Worm (Caenorhabditis elegans) whole organism, L4 larva: ENCODE measurements around the gene R11E3.19.

Experiments used
- D1046.2 ChIP-seq: fragments of 200-800 bp; sonication (Bioruptor generic); IDR thresholded peaks from 2 replicates; pipeline ENCODE4 v1.3.6; 2022; ENCODE audit warnings: missing genetic modification characterization, missing compliant biosample characterization
- F37D6.2 ChIP-seq: sonication (generic microtip); optimal IDR thresholded peaks from 2 replicates; lab custom pipeline; 2016; ENCODE audit warnings: mild to moderate bottlenecking, missing genetic modification characterization, missing compliant biosample characterization
- R02D3.7 ChIP-seq: fragments of 150-350 bp; sonication (generic microtip); optimal IDR thresholded peaks from 3 replicates; lab custom pipeline; 2014; ENCODE audit warnings: missing biosample characterization, missing genetic modification characterization
- Y105C5A.15 ChIP-seq: fragments of 200-800 bp; sonication (Bioruptor generic); IDR thresholded peaks from 2 replicates; pipeline ENCODE4 v1.3.6; 2022; ENCODE audit warnings: missing genetic modification characterization, missing compliant biosample characterization
- aha-1 ChIP-seq: fragments of 150-350 bp; peaks from one replicate; lab custom pipeline; 2014; ENCODE audit warnings: missing biosample characterization, missing genetic modification characterization
- aly-2 ChIP-seq: sonication (generic microtip); optimal IDR thresholded peaks from 2 replicates; lab custom pipeline; 2018; ENCODE audit warnings: missing biosample characterization, missing genetic modification characterization
- daf-19 ChIP-seq: fragments of 200-800 bp; sonication (Bioruptor generic); conservative IDR thresholded peaks from 2 replicates; pipeline ENCODE4 v1.3.6; 2022; ENCODE audit warnings: missing genetic modification characterization, missing compliant biosample characterization
- egl-27 ChIP-seq: sonication (generic microtip); optimal IDR thresholded peaks from 3 replicates; lab custom pipeline; 2017; ENCODE audit warnings: missing biosample characterization, missing genetic modification reagents, missing genetic modification characterization
- gei-8 ChIP-seq: fragments of 200-800 bp; sonication (Bioruptor generic); optimal IDR thresholded peaks from 2 replicates; lab custom pipeline; 2018; ENCODE audit warnings: mild to moderate bottlenecking, missing genetic modification characterization, missing compliant biosample characterization
- lin-1 ChIP-seq: fragments of 200-800 bp; sonication (Bioruptor generic); IDR thresholded peaks from 2 replicates; pipeline ENCODE4 v1.3.6; 2022; ENCODE audit warnings: missing genetic modification reagents, missing genetic modification characterization, missing compliant biosample characterization
- lin-15B ChIP-seq: fragments of 150-350 bp; sonication (generic microtip); optimal IDR thresholded peaks from 3 replicates; lab custom pipeline; 2014; ENCODE audit warnings: missing biosample characterization, missing genetic modification characterization
- lin-29 ChIP-seq: fragments of 200-800 bp; sonication (Bioruptor generic); IDR thresholded peaks from 2 replicates; pipeline ENCODE4 v1.3.6; 2022; ENCODE audit warnings: missing genetic modification reagents, missing genetic modification characterization, missing compliant biosample characterization
- lin-38 ChIP-seq: fragments of 200-800 bp; sonication (Bioruptor generic); IDR thresholded peaks from 2 replicates; pipeline ENCODE4 v1.3.6; 2022; ENCODE audit warnings: missing genetic modification reagents, missing genetic modification characterization, missing compliant biosample characterization
- lsy-2 ChIP-seq, 2 experiments: fragments of 150-350 bp in 1 of 2; sonication (generic microtip) in 1 of 2; optimal IDR thresholded peaks; 2 replicates each; lab custom pipeline; 2014 to 2017; ENCODE audit warnings: missing biosample characterization in 2 of 2, missing genetic modification characterization in 2 of 2
- mdt-29 ChIP-seq: fragments of 200-800 bp; sonication (Bioruptor generic); IDR thresholded peaks from 2 replicates; pipeline ENCODE4 v1.3.6; 2022; ENCODE audit warnings: missing genetic modification reagents, missing genetic modification characterization, missing compliant biosample characterization
- mes-2 ChIP-seq: sonication (generic microtip); optimal IDR thresholded peaks from 2 replicates; lab custom pipeline; 2016; ENCODE audit warnings: missing genotype, mild to moderate bottlenecking, missing genetic modification characterization, missing compliant biosample characterization; ENCODE audit not compliant: poor library complexity, severe bottlenecking
- nhr-237 ChIP-seq: sonication (generic microtip); optimal IDR thresholded peaks from 2 replicates; lab custom pipeline; 2017; ENCODE audit warnings: missing biosample characterization, missing genetic modification characterization
- nhr-28 ChIP-seq: fragments of 150-350 bp; optimal IDR thresholded peaks from 2 replicates; lab custom pipeline; 2014; ENCODE audit warnings: missing biosample characterization, missing genetic modification characterization
- php-3 ChIP-seq: fragments of 200-800 bp; sonication (Bioruptor generic); IDR thresholded peaks from 2 replicates; pipeline ENCODE4 v1.3.6; 2022; ENCODE audit warnings: missing genetic modification reagents, missing genetic modification characterization, missing compliant biosample characterization
- pqm-1 ChIP-seq: sonication (generic microtip); optimal IDR thresholded peaks from 2 replicates; lab custom pipeline; 2017; ENCODE audit warnings: missing biosample characterization, missing genetic modification characterization
- rbr-2 ChIP-seq: sonication (generic microtip); optimal IDR thresholded peaks from 2 replicates; lab custom pipeline; 2016; ENCODE audit warnings: missing genotype, missing genetic modification characterization, missing compliant biosample characterization
- sdz-12 ChIP-seq: fragments of 200-800 bp; sonication (Bioruptor generic); optimal IDR thresholded peaks from 2 replicates; lab custom pipeline; 2018; ENCODE audit warnings: mild to moderate bottlenecking, missing genetic modification characterization, missing compliant biosample characterization
- snpc-1.2 ChIP-seq: fragments of 200-800 bp; sonication (Bioruptor generic); IDR thresholded peaks from 2 replicates; pipeline ENCODE4 v1.3.6; 2022; ENCODE audit warnings: missing genetic modification reagents, missing genetic modification characterization, missing compliant biosample characterization
- snpc-4 ChIP-seq: fragments of 150-350 bp; optimal IDR thresholded peaks from 2 replicates; lab custom pipeline; 2014; ENCODE audit warnings: missing biosample characterization, missing genetic modification characterization
- spr-1 ChIP-seq: sonication (generic microtip); optimal IDR thresholded peaks from 2 replicates; lab custom pipeline; 2016; ENCODE audit warnings: mild to moderate bottlenecking, missing genetic modification characterization, missing compliant biosample characterization
- spr-3 ChIP-seq: fragments of 200-800 bp; sonication (Bioruptor generic); optimal IDR thresholded peaks from 2 replicates; lab custom pipeline; 2018; ENCODE audit warnings: mild to moderate bottlenecking, missing genetic modification characterization, missing compliant biosample characterization
- tag-97 ChIP-seq: fragments of 200-800 bp; sonication (Bioruptor generic); IDR thresholded peaks from 2 replicates; pipeline ENCODE4 v1.3.6; 2022; ENCODE audit warnings: missing genetic modification characterization, missing compliant biosample characterization
- unc-130 ChIP-seq: sonication (generic microtip); optimal IDR thresholded peaks from 2 replicates; lab custom pipeline; 2016; ENCODE audit warnings: missing genetic modification reagents, missing genetic modification characterization, missing compliant biosample characterization
- unc-62 ChIP-seq, 3 experiments: fragments of 150-350 bp in 1 of 3; sonication (generic microtip); optimal IDR thresholded peaks in 2 of 3; peaks in 1 of 3; 1 replicate in 1 of 3; 2 replicates in 2 of 3; lab custom pipeline; 2014 to 2017; ENCODE audit warnings: missing biosample characterization in 3 of 3, missing genetic modification characterization in 3 of 3, missing genetic modification reagents in 3 of 3, missing genotype in 1 of 3
- zag-1 ChIP-seq: fragments of 150-350 bp; optimal IDR thresholded peaks from 2 replicates; lab custom pipeline; 2014; ENCODE audit warnings: missing biosample characterization, missing genetic modification characterization
- zip-2 ChIP-seq: fragments of 150-350 bp; optimal IDR thresholded peaks from 2 replicates; lab custom pipeline; 2014; ENCODE audit warnings: missing biosample characterization, missing genetic modification characterization
- ztf-11 ChIP-seq: fragments of 150-350 bp; optimal IDR thresholded peaks from 2 replicates; lab custom pipeline; 2014; ENCODE audit warnings: missing biosample characterization, missing genetic modification characterization

The R11E3.19 gene

DNA sequence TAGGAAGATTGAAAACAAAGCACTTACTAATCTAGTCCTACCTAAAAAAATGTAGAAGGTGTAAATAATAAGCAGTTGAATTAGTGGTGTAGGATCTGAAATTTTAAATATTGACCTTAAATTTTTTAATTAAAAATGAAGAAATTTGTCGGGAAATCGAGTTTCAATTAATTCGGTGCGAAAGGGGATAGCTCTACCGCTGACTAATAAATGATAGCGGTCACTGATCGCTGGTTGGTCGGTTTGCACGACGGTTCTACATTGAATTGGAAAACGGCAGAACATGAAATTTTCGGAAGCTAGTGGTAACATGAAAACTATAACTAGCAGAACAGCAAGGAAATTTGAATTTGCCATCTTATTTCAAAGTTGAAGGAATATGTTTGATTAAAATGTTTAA lies 4.2 kb upstream of the R11E3.19 start, which contains the start of gene set-15:
TSS of gene set-15 (minus strand) at position 101 of the 400 bp plus-strand sequence.
- TF ChIP-seq snpc-1.2 (GFP tag; lab: Robert Waterston, UW) (no peak), gei-8 (no peak), egl-27 (tag; lab: Kevin White, UChicago) (no peak), F37D6.2 (tag; lab: Kevin White, UChicago) (no peak), aha-1 (tag; lab: Kevin White, UChicago) (no peak), spr-3 (GFP tag; lab: Kevin White, UChicago) (no peak), tag-97 (GFP tag; lab: Robert Waterston, UW) (no peak), sdz-12 (GFP tag; lab: Kevin White, UChicago) (no peak), aly-2 (tag; lab: Kevin White, UChicago) (no peak), lin-29 (GFP tag; lab: Robert Waterston, UW) (no peak), lsy-2 (tag; optimal IDR thresholded peaks at IDR 0.05; lab: Kevin White, UChicago) (no peak), lin-15B (tag; lab: Kevin White, UChicago) (no peak), nhr-28 (tag; lab: Kevin White, UChicago) (no peak), ztf-11 (tag; lab: Kevin White, UChicago) (no peak), nhr-237 (tag; lab: Kevin White, UChicago) (no peak), mdt-29 (GFP tag; lab: Robert Waterston, UW) (no peak), lin-1 (GFP tag; lab: Robert Waterston, UW) (no peak), zag-1 (tag; lab: Kevin White, UChicago) (no peak), php-3 (GFP tag; lab: Robert Waterston, UW) (no peak), mes-2 (no peak)

DNA sequence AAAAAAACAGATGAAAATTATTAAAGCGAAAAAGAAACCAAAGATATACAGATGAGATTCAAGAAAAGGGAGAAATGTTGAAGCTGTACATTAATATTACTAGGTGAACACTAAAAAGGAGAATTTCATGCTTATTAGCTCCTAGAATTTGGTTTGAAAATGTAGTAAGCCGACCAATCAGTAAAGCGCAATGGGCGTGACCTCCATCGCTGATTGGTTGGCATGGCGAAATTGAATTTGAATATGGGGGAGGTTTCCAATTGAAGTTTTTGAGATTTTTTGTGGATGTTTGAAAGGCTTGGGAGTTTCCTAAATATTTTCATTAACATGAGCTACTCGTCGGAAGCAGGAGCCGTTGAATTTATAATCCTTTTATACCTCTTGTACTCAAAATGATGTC lies 600 bp upstream of the R11E3.19 start:
- no peak for TF ChIP-seq snpc-4

DNA sequence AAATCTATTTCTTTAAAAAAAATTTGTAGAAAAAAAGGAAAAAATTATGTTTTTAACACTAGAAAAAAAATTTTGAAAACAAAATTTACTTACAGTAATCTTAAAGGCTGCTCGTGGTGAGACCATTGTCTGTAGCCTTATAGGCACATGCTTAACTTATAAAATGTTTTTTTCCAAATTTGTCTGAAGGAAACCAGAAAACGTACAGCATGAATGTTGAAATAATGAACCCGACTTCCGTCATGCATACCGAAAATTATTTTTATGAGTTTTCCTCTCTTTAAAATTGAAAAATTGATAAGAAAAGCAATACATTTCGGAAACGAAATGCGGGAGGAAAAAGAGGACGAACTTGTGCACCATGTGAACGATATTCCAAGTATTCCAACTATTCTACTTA lies 4.1 kb downstream of the R11E3.19 start, which contains the start of gene R11E3.2:
TSS of gene R11E3.2 (plus strand) at position 301 of the 400 bp plus-strand sequence.
- TF ChIP-seq pqm-1 (tag; lab: Kevin White, UChicago) (peak; percentile 28), zip-2 (tag; lab: Kevin White, UChicago) (no peak)
- TF ChIP-seq, all 104 proteins: peak for 1

DNA sequence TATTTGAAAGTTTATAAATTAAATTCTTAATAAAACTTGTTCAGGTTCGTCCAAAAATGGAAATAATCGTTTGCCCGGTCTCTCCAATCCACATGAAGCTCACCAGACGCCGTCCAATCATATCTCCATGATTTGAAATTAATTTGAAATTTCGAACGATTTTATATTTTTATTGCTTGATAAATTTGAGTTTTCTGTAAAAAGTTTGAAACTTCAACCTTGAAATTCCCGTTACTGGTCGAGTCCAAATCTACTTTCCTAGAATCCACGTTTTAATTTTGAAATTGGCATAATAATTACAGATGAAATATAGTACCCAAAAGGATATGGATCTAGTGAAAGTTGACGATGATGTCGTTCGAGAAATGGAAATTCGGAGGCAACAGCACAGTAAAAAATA lies 11.5 kb downstream of the R11E3.19 start, which contains the start of gene npp-26:
TSS of gene npp-26 (plus strand) at position 301 of the 400 bp plus-strand sequence.
- TF ChIP-seq daf-19 (no peak), rbr-2 (no peak), unc-130 (GFP tag; lab: Kevin White, UChicago) (no peak), R02D3.7 (no peak), spr-1 (tag; lab: Kevin White, UChicago) (no peak), Y105C5A.15 (no peak), unc-62 (GFP tag; optimal IDR thresholded peaks at IDR 0.05 in 1 of 2; lab: Kevin White, UChicago) (peak in 1 of 2 experiments; percentile 14), unc-62 (tag; optimal IDR thresholded peaks at IDR 0.05; lab: Kevin White, UChicago) (no peak)

DNA sequence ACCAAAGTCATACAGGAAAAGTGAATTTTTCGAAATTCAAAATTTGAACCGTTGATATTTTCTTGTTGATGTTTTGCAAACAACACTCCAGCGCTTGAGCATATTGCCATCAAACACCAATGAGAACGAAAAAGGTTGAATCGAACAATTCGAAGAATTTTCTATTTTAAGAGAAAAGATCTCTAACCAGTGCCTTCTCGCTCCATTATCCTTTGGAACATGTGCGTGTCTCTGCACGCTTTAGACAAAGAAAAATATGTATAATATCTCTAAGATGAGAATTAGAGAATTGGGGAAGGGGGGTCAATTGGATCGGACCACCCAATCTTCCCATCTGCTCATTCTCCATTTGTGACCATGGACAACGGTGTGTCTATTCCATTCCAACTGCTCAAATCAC lies 12.1 kb downstream of the R11E3.19 start, which contains the start of gene Y17G9B.2:
TSS of gene Y17G9B.2 (plus strand) at position 301 of the 400 bp plus-strand sequence.
- TF ChIP-seq sdz-12 (GFP tag; lab: Kevin White, UChicago): no peak
- TF ChIP-seq mdt-29 (GFP tag; lab: Robert Waterston, UW): no peak
- TF ChIP-seq D1046.2 (GFP tag; lab: Robert Waterston, UW): no peak
- TF ChIP-seq, all 104 proteins: peak for 0

DNA sequence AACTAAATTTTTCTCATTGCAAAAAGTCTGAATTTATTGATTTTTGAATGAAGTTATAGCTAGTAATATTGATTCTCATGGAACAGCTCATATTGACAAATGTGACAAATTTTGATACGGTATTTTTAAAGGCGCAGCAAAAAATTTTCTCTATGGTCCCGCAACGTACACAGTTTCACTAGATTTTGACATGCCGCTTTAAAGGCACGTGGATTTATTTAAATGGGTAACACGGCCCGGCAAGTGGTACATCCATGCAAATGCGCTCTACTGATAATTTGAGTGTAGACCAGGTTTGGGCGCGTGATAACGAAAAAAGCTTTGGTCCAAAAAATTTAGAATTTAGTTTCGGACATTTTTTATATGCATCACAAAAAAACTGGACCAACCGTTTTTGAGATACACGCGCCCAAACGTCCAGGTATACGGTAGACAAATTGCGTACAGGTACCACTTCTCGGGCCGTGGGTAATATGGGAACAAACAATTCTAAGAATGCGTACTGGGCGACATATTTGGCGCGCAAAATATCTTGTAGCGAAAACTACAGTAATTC lies 12.8 kb downstream of the R11E3.19 start:
- peak; percentile 83 for TF ChIP-seq lin-38 (GFP tag; lab: Robert Waterston, UW)
- 0 out of 2 replicates have a peak, but pooled peaks have one; percentile 34 for TF ChIP-seq snpc-1.2 (GFP tag; lab: Robert Waterston, UW)
- TF ChIP-seq, all 104 proteins: peak for 2; not testable (repeated sequence) for 102
